Fruit fly (Drosophila melanogaster) Kc167 (cell line): ENCODE results near the gene Rcd5.

Source experiments
- h ChIP-seq: fragments of >200 bp; optimal IDR thresholded peaks from 3 replicates; lab custom pipeline; 2018; ENCODE audit warnings: missing external identifiers
- insv ChIP-seq: fragments of >200 bp; optimal IDR thresholded peaks from 3 replicates; lab custom pipeline; 2018; ENCODE audit warnings: missing external identifiers

DNA sequence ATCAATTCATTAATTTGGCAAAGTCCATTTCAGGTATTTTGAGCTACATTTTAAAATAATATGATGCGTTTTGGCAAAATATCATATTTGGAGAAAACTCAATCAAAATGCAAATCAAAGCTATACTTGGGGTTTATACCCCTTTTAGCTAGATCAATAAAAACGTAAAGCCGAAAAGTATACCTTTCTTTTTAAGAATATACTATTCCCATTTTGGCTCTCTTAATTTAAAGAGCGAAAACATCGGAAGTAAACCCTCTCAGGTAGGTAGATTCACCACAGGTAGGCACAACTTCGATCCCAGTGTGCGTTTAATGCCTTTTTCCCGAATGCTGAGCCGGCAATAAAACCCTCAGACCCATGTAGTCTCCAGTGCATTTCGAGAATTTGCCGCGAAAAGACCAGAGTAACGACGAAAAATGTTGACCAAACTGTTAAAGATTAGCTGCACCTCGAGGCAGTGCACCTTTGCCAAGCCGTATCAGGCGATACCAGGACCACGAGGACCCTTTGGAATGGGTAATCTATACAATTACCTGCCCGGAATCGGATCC lies 21.7 kb downstream of the Rcd5 start, which contains the start of gene dib:
- TF ChIP-seq insv (no peak), h (lab: Kevin White, UChicago) (no peak)
